Fruit fly (Drosophila melanogaster): ENCODE measurements around the gene plh.
A peak's percentile ranks its signal among the peaks of the same experiment; 100 is the strongest.

The plh gene

dm6 chr3R:4965145-4965544 lies 45.7 kb downstream of the plh start, which contains the start of gene Jhbp1:
TSS of gene Jhbp1 (plus strand) at chr3R:4965445.
- TF ChIP-seq psq (optimal IDR thresholded peaks at IDR 0.05) (no peak), pan (optimal IDR thresholded peaks at IDR 0.05) (no peak), Dll (optimal IDR thresholded peaks at IDR 0.05) (no peak), EcR (GFP tag; optimal IDR thresholded peaks at IDR 0.05) (no peak), usp (GFP tag; optimal IDR thresholded peaks at IDR 0.05) (no peak), CG8478 (optimal IDR thresholded peaks at IDR 0.05) (no peak)

DNA sequence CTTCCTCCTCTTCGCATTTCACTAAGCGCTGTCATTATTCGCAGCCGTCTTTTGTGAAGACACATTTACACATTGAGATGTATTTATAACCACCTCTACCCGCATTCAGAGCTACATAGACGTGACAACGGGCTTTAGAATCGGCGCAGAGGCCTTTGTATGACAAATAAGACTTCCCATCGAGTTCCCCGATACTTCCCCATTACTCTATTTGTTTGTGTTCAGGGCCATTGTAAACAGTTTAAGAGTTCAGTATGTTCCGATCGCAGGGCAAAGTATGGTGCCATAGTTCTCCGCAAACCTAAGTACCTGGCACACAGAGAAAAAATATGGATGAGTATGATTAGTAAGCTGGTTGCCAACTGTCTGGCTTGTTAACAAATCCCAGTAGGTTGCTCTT lies 46.9 kb downstream of the plh start:
- TF ChIP-seq usp (GFP tag; optimal IDR thresholded peaks at IDR 0.05): no peak
- TF ChIP-seq CG8478 (optimal IDR thresholded peaks at IDR 0.05): no peak
- TF ChIP-seq pan (optimal IDR thresholded peaks at IDR 0.05): no peak
- no peak for TF ChIP-seq EcR (GFP tag; optimal IDR thresholded peaks at IDR 0.05)
- TF ChIP-seq Dll (optimal IDR thresholded peaks at IDR 0.05): no peak

DNA sequence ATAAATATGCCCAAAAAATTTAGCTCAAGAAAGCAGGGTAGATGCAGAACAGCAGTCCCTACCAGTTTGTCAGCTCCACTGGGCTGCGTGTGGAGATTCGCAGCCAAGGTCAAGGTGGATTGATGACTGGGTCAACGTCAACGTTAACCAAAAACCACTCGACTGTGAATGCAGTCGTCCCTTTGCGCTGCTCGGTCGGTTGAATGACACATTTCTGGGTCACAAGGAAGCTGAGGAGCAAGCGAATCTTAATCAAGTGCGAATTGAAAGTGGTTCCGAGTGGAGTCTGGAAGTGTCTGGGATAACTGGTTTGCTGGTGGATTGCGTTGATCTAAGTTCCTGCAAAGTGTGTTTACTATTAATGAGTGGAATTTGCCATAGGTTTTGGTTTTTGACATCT lies 47.5 kb downstream of the plh start:
- TF ChIP-seq Dll (optimal IDR thresholded peaks at IDR 0.05) (no peak), psq (optimal IDR thresholded peaks at IDR 0.05) (no peak), EcR (GFP tag; optimal IDR thresholded peaks at IDR 0.05) (no peak)

dm6 chr3R:4962689-4963088 lies 48.1 kb downstream of the plh start:
- TF ChIP-seq Dll (optimal IDR thresholded peaks at IDR 0.05) (no peak), usp (GFP tag; optimal IDR thresholded peaks at IDR 0.05) (no peak), psq (optimal IDR thresholded peaks at IDR 0.05) (no peak), CG8478 (optimal IDR thresholded peaks at IDR 0.05) (no peak), EcR (GFP tag; optimal IDR thresholded peaks at IDR 0.05) (no peak), pan (optimal IDR thresholded peaks at IDR 0.05) (no peak)

dm6 chr3R:4961946-4962345 lies 48.9 kb downstream of the plh start:
- TF ChIP-seq usp (GFP tag; optimal IDR thresholded peaks at IDR 0.05): no peak

DNA sequence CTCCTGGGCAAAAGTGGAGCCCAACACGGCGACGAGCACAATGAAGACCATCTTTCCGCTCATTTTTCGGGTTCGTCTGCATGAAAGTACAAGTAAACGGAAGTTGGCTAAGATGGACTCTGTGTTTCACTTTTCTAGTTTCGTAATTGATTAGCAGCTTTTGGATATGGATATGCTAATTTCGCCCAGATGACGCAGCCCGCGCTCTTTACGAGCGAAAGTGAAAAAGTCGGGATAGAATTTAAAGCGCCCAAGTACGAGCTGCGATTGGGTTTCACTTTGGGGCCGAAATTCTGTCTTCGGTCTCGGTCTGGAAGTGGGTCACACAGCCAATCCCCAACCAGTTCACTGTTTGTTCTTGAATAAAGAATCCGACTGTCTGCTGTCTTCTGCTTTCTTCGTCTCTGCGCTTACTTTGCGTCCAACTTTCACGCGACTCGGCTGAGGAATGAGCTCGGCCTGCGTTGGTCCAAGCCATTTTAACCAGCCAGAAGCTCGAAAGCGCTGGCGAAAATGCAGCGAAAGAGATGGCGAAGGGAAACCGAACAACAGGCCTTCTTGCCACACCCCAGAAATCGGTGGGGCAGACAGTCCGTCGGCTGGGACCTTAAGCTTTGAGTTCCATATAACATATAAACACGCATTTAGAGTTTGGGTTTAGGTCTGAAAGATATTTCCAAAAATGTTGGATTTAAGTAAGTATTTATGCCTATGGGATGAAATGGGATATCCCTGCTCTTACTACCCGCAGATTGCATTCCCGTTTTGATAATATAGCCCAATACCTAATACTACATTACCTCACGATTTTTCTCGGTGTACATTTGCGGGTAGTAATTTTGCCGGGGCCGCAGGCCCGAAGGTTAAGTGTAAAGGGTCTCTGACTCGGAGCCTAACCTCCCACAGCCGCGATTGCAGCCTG lies 49.7 kb downstream of the plh start, which contains the start of gene Jhbp2:
Gene Jhbp2, minus strand, starts transcription at position 454 of the 922 bp plus-strand sequence.
- no peak for TF ChIP-seq pan (optimal IDR thresholded peaks at IDR 0.05)
- no peak for TF ChIP-seq Dll (optimal IDR thresholded peaks at IDR 0.05)
- TF ChIP-seq usp (GFP tag; optimal IDR thresholded peaks at IDR 0.05): no peak
- TF ChIP-seq EcR (GFP tag; optimal IDR thresholded peaks at IDR 0.05): no peak
- TF ChIP-seq psq (optimal IDR thresholded peaks at IDR 0.05): no peak
- TF ChIP-seq CG8478 (optimal IDR thresholded peaks at IDR 0.05): no peak

DNA sequence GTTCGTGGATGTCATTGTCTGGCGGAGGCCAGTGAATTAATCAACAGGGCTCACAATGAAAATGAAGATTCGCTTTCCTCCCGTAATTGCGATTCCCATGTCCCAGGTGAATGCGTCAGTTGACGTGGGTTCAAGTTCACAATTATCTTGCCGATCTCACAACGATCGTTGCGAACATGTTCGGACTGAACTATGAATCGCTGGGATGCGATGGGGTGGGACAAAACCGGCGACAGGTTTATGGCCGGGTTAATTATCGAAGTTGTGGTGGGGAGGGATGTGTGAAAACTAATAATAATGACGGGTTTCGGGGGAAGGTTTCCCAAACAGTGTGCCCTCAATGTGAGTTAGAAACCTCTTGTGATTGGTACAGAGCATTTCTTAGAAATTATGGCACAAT lies 50.7 kb downstream of the plh start:
- TF ChIP-seq psq (optimal IDR thresholded peaks at IDR 0.05): no peak
- TF ChIP-seq CG8478 (optimal IDR thresholded peaks at IDR 0.05): no peak
- no peak for TF ChIP-seq EcR (GFP tag; optimal IDR thresholded peaks at IDR 0.05)
- no peak for TF ChIP-seq pan (optimal IDR thresholded peaks at IDR 0.05)
- TF ChIP-seq Dll (optimal IDR thresholded peaks at IDR 0.05): no peak
- TF ChIP-seq usp (GFP tag; optimal IDR thresholded peaks at IDR 0.05): no peak

DNA sequence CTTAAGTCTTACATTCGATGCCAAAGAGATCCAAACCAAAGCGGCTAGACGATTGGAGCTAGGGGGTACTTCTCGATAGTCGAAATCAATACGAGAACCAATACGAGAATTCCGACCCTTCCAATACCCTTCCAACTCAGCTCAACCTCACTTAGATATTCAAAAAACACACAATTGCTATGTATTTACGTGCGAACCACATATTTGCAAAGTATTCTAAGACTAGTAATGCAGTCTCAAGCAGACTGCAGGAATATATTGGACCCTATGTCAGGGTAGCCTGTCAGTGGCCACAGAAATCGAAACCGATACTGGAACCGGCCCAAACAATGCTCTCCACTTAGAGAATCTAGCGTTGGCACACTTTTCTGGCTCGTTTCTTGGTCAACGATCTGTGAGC lies 53.0 kb downstream of the plh start:
- TF ChIP-seq pan (optimal IDR thresholded peaks at IDR 0.05): no peak
- TF ChIP-seq EcR (GFP tag; optimal IDR thresholded peaks at IDR 0.05): no peak
- no peak for TF ChIP-seq Dll (optimal IDR thresholded peaks at IDR 0.05)
- TF ChIP-seq CG8478 (optimal IDR thresholded peaks at IDR 0.05): no peak
- no peak for TF ChIP-seq psq (optimal IDR thresholded peaks at IDR 0.05)
- TF ChIP-seq usp (GFP tag; optimal IDR thresholded peaks at IDR 0.05): no peak

DNA sequence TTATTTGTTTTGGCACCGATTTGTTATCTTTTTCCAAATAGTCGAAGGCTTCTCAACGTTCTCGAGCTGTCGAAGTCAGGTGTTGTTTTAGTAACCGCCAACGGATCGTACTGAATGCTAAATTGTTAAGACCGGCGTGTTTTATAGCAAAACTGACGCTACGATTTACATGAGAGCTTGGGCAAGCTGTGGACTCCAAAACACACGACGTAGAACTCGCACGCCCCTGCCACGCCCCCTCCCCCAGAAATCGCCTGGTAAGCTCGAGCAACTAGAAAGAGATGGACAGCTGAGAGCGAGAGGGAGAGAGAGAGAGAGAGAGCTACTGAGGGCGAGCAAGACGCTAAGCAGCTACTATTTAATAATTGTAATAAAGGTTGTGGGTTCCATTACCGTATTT lies 55.7 kb downstream of the plh start, which contains the start of gene Jhbp3:
Gene Jhbp3, minus strand, starts transcription at position 101 of the 400 bp plus-strand sequence.
- TF ChIP-seq EcR (GFP tag; optimal IDR thresholded peaks at IDR 0.05) (no peak), usp (GFP tag; optimal IDR thresholded peaks at IDR 0.05) (no peak), CG8478 (optimal IDR thresholded peaks at IDR 0.05) (no peak), pan (optimal IDR thresholded peaks at IDR 0.05) (no peak), Dll (optimal IDR thresholded peaks at IDR 0.05) (no peak), psq (optimal IDR thresholded peaks at IDR 0.05) (no peak)

DNA sequence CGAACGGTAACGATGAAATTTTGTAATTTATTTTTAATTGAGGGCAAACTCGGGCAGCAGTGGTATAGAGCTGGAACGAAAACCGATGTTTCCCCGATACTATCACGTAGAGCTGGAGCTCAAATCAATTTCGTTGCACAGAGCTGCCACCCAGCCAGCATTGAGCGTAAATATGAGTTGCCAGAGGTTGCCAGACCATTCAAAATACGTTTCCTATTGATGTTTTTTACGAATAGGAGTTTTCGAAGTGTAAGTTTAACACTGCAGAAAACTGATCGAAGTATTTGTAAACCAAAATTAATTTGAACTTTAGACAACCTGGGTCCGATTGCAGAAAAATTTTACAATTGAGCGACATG lies 58.3 kb downstream of the plh start, which contains the start of gene Ubc6:
Gene Ubc6, minus strand, starts transcription at position 112 of the 359 bp plus-strand sequence.
- TF ChIP-seq CG8478 (optimal IDR thresholded peaks at IDR 0.05) (no peak), EcR (GFP tag; optimal IDR thresholded peaks at IDR 0.05) (peak in 1 of 2 experiments; percentile 28)

dm6 chr3R:4951764-4952570 lies 58.9 kb downstream of the plh start:
- TF ChIP-seq pan (optimal IDR thresholded peaks at IDR 0.05) (no peak), Dll (optimal IDR thresholded peaks at IDR 0.05) (no peak), CG8478 (optimal IDR thresholded peaks at IDR 0.05) (peak; percentile 4), EcR (GFP tag; optimal IDR thresholded peaks at IDR 0.05) (no peak)

- TF ChIP-seq CG8478 (optimal IDR thresholded peaks at IDR 0.05): no peak
- TF ChIP-seq usp (GFP tag; optimal IDR thresholded peaks at IDR 0.05): no peak
- no peak for TF ChIP-seq Dll (optimal IDR thresholded peaks at IDR 0.05)
- TF ChIP-seq pan (optimal IDR thresholded peaks at IDR 0.05): no peak
- no peak for TF ChIP-seq EcR (GFP tag; optimal IDR thresholded peaks at IDR 0.05)
- TF ChIP-seq psq (optimal IDR thresholded peaks at IDR 0.05): no peak
Measured at dm6 chr3R:4947732-4948131, 63.1 kb downstream of the plh start.

All from whole organism.